Worm (Caenorhabditis elegans) whole organism, L3 larva: ENCODE results near the gene W10G6.1.

ENCODE experiments used
- ceh-28 ChIP-seq: fragments of 150-350 bp; optimal IDR thresholded peaks from 2 replicates; lab custom pipeline; 2014; ENCODE audit warnings: missing biosample characterization, missing genetic modification reagents, missing genetic modification characterization
- nfya-1 ChIP-seq: sonication (generic microtip); optimal IDR thresholded peaks from 2 replicates; lab custom pipeline; 2017; ENCODE audit warnings: missing genetic modification characterization, mild to moderate bottlenecking, missing compliant biosample characterization, antibody characterized with exemption, moderate library complexity; ENCODE audit not compliant: insufficient read depth
- nhr-12 ChIP-seq: fragments of 150-350 bp; optimal IDR thresholded peaks from 2 replicates; lab custom pipeline; 2014; ENCODE audit warnings: missing biosample characterization, missing genetic modification characterization
- nhr-76 ChIP-seq: fragments of 150-350 bp; sonication (generic microtip); optimal IDR thresholded peaks from 5 replicates; lab custom pipeline; 2014; ENCODE audit warnings: missing biosample characterization, missing genetic modification characterization
- pqm-1 ChIP-seq: fragments of 150-350 bp; optimal IDR thresholded peaks from 2 replicates; lab custom pipeline; 2017; ENCODE audit warnings: missing biosample characterization, missing genetic modification characterization, inconsistent platforms
- unc-62 ChIP-seq: fragments of 150-350 bp; sonication (generic microtip); optimal IDR thresholded peaks from 4 replicates; lab custom pipeline; 2014; ENCODE audit warnings: missing biosample characterization, missing genetic modification reagents, missing genetic modification characterization
- ztf-11 ChIP-seq: fragments of 150-350 bp; optimal IDR thresholded peaks from 2 replicates; lab custom pipeline; 2014; ENCODE audit warnings: missing biosample characterization, missing genetic modification characterization

ce11 chrX:16209660-16210059, 35.3 kb upstream of the W10G6.1 start:
- TF ChIP-seq ztf-11 (peak; percentile 17), nfya-1 (peak; percentile 73), nhr-76 (peak; percentile 4), unc-62 (GFP tag; lab: Kevin White, UChicago) (peak; percentile 4), pqm-1 (tag; lab: Kevin White, UChicago) (no peak), nhr-12 (tag; lab: Kevin White, UChicago) (no peak), ceh-28 (tag; lab: Kevin White, UChicago) (peak; percentile 75)
